Fruit fly (Drosophila melanogaster) whole organism, prepupa: Measurements from ENCODE around the gene CG31861.

Experiments
- CG10631 ChIP-seq: fragments of 200-800 bp; sonication (Bioruptor generic); optimal IDR thresholded peaks from 2 replicates; lab custom pipeline; 2016; ENCODE audit warnings: missing biosample characterization, missing genetic modification characterization
- CG1621 ChIP-seq: fragments of 200-800 bp; sonication (Bioruptor generic); optimal IDR thresholded peaks from 3 replicates; lab custom pipeline; 2018; ENCODE audit warnings: missing biosample characterization, mild to moderate bottlenecking, missing genetic modification characterization
- CG16779 ChIP-seq: fragments of 200-800 bp; sonication (Bioruptor generic); optimal IDR thresholded peaks from 3 replicates; lab custom pipeline; 2017; ENCODE audit warnings: missing biosample characterization, mild to moderate bottlenecking, missing genetic modification characterization
- CG3032 ChIP-seq: fragments of 200-800 bp; optimal IDR thresholded peaks from 2 replicates; lab custom pipeline; 2019; ENCODE audit warnings: missing biosample characterization, mild to moderate bottlenecking, missing genetic modification characterization, moderate library complexity
- CG31627 ChIP-seq: fragments of 200-800 bp; sonication (Bioruptor generic); optimal IDR thresholded peaks from 3 replicates; lab custom pipeline; 2016; ENCODE audit warnings: missing biosample characterization, missing genetic modification characterization
- CG8632 ChIP-seq: fragments of 200-800 bp; sonication (Bioruptor generic); optimal IDR thresholded peaks from 3 replicates; lab custom pipeline; 2016; ENCODE audit warnings: missing biosample characterization, missing genetic modification characterization
- Eip78C ChIP-seq: fragments of 200-800 bp; sonication (Bioruptor generic); peaks from one replicate; lab custom pipeline; 2016; ENCODE audit warnings: missing biosample characterization, missing genetic modification characterization
- Eip93F ChIP-seq: fragments of 200-800 bp; sonication (Bioruptor generic); optimal IDR thresholded peaks from 2 replicates; lab custom pipeline; 2016; ENCODE audit warnings: missing biosample characterization, mild to moderate bottlenecking, missing genetic modification characterization
- Ets96B ChIP-seq: fragments of 200-800 bp; optimal IDR thresholded peaks from 2 replicates; lab custom pipeline; 2019; ENCODE audit warnings: missing biosample characterization, mild to moderate bottlenecking, missing genetic modification characterization, moderate library complexity
- Gug ChIP-seq: fragments of 200-800 bp; sonication (Bioruptor generic); IDR thresholded peaks from 2 replicates; pipeline ENCODE4 v1.3.6; 2022; ENCODE audit warnings: missing biosample characterization, missing genetic modification characterization
- Hr38 ChIP-seq: sonication (Bioruptor generic); optimal IDR thresholded peaks from 2 replicates; lab custom pipeline; 2016; ENCODE audit warnings: missing biosample characterization, missing genetic modification characterization
- dsx ChIP-seq: fragments of 200-800 bp; optimal IDR thresholded peaks from 3 replicates; lab custom pipeline; 2019; ENCODE audit warnings: missing biosample characterization, mild to moderate bottlenecking, missing genetic modification characterization, moderate library complexity; ENCODE audit not compliant: poor library complexity, severe bottlenecking
- spab ChIP-seq: fragments of 200-800 bp; sonication (Bioruptor generic); optimal IDR thresholded peaks from 2 replicates; lab custom pipeline; 2017; ENCODE audit warnings: missing biosample characterization, mild to moderate bottlenecking, missing genetic modification characterization, missing genetic modification reagents

DNA sequence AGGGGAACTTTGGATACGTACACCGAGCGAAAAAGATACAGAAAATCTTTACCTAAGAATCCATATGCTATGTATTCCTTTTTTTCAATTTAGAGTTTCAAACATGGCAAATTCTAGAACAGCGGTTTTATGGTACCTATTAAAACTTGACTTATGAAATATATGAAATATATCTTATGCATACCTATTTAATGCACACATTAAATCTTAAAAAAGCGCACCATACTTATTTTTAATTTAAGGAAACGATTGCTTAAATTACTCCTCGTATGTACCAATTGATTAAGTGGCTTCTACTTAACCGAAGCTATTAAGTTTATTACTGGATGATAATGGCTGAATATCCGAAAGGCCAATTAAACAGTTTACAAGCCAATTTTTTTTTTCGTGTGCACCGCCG lies 41.6 kb upstream of the CG31861 start:
- TF ChIP-seq Eip93F (GFP tag; lab: Kevin White, UChicago), result no peak
- TF ChIP-seq Hr38 (GFP tag; lab: Kevin White, UChicago), result no peak
- no peak for TF ChIP-seq dsx (GFP tag; lab: Kevin White, UChicago)
- TF ChIP-seq CG10631 (GFP tag; lab: Kevin White, UChicago), result peak; percentile 21
- peak; percentile 16 for TF ChIP-seq spab (GFP tag; lab: Kevin White, UChicago)
- TF ChIP-seq Eip78C (GFP tag; lab: Kevin White, UChicago), result peak; percentile 59
- no peak for TF ChIP-seq Ets96B (tag; lab: Kevin White, UChicago)
- TF ChIP-seq CG8632 (GFP tag; lab: Kevin White, UChicago), result no peak
- TF ChIP-seq Gug, result no peak
- TF ChIP-seq CG1621 (tag; lab: Kevin White, UChicago), result no peak
- no peak for TF ChIP-seq CG16779 (tag; lab: Kevin White, UChicago)
- TF ChIP-seq CG31627 (GFP tag; lab: Kevin White, UChicago), result no peak
- no peak for TF ChIP-seq CG3032 (tag; lab: Kevin White, UChicago)
